Fruit fly (Drosophila melanogaster) whole organism, embryonic: Measurements from ENCODE around the gene CG44303.

Experiments used
- Atf-2 ChIP-seq: fragments of 200-800 bp; sonication (Bioruptor generic); optimal IDR thresholded peaks from 2 replicates; lab custom pipeline; 2016; ENCODE audit warnings: missing biosample characterization, missing genetic modification characterization
- Atf3 ChIP-seq: fragments of 200-800 bp; sonication (Bioruptor generic); optimal IDR thresholded peaks from 3 replicates; lab custom pipeline; 2016; ENCODE audit warnings: missing biosample characterization, missing genetic modification characterization
- BEAF-32 ChIP-seq: fragments of 200-800 bp; sonication (Bioruptor generic); optimal IDR thresholded peaks from 3 replicates; lab custom pipeline; 2017; ENCODE audit warnings: missing biosample characterization, missing genetic modification characterization, mild to moderate bottlenecking, moderate library complexity, missing genetic modification reagents
- C15 ChIP-seq: fragments of 200-800 bp; sonication (Bioruptor generic); IDR thresholded peaks from 3 replicates; pipeline ENCODE4 v1.3.6; 2022; ENCODE audit warnings: missing biosample characterization, missing genetic modification characterization
- CG10147 ChIP-seq: fragments of 200-800 bp; sonication (Bioruptor generic); optimal IDR thresholded peaks from 2 replicates; lab custom pipeline; 2019; ENCODE audit warnings: missing biosample characterization, mild to moderate bottlenecking, missing genetic modification characterization, moderate library complexity
- CG10267 ChIP-seq: fragments of 200-800 bp; sonication (Bioruptor generic); optimal IDR thresholded peaks from 2 replicates; lab custom pipeline; 2018; ENCODE audit warnings: missing biosample characterization, mild to moderate bottlenecking, missing genetic modification characterization, moderate library complexity
- CG10959 ChIP-seq: fragments of 200-800 bp; sonication (Bioruptor generic); IDR thresholded peaks from 2 replicates; pipeline ENCODE4 v1.3.6; 2022; ENCODE audit warnings: missing biosample characterization, missing genetic modification characterization
- CG11560 ChIP-seq: fragments of 200-800 bp; sonication (Bioruptor generic); IDR thresholded peaks from 3 replicates; pipeline ENCODE4 v1.3.6; 2022; ENCODE audit warnings: missing biosample characterization, missing genetic modification characterization
- CG13894 ChIP-seq: fragments of 200-800 bp; sonication (Bioruptor generic); optimal IDR thresholded peaks from 3 replicates; lab custom pipeline; 2018; ENCODE audit warnings: missing biosample characterization, mild to moderate bottlenecking, missing genetic modification characterization, moderate library complexity
- CG14441 ChIP-seq: fragments of 200-800 bp; sonication (Bioruptor generic); IDR thresholded peaks from 2 replicates; pipeline ENCODE4 v1.3.6; 2022; ENCODE audit warnings: missing biosample characterization, missing genetic modification characterization
- CG1647 ChIP-seq: fragments of 200-800 bp; sonication (Bioruptor generic); optimal IDR thresholded peaks from 3 replicates; lab custom pipeline; 2016; ENCODE audit warnings: missing biosample characterization, missing genetic modification characterization
- CG16863 ChIP-seq: fragments of 200-800 bp; sonication (Bioruptor generic); optimal IDR thresholded peaks from 3 replicates; lab custom pipeline; 2016; ENCODE audit warnings: missing biosample characterization, missing genetic modification characterization
- CG17328 ChIP-seq: fragments of 200-800 bp; sonication (Bioruptor generic); IDR thresholded peaks from 2 replicates; pipeline ENCODE4 v1.3.6; 2022; ENCODE audit warnings: missing biosample characterization, missing genetic modification characterization
- CG17359 ChIP-seq: fragments of 200-800 bp; sonication (Bioruptor generic); optimal IDR thresholded peaks from 3 replicates; lab custom pipeline; 2018; ENCODE audit warnings: missing biosample characterization, mild to moderate bottlenecking, missing genetic modification characterization, moderate library complexity
- CG17361 ChIP-seq: fragments of 200-800 bp; sonication (Bioruptor generic); IDR thresholded peaks from 3 replicates; pipeline ENCODE4 v1.3.6; 2022; ENCODE audit warnings: missing biosample characterization, missing genetic modification characterization
- CG17385 ChIP-seq: fragments of 200-800 bp; sonication (Bioruptor generic); optimal IDR thresholded peaks from 3 replicates; lab custom pipeline; 2018; ENCODE audit warnings: missing biosample characterization, mild to moderate bottlenecking, missing genetic modification characterization
- CG17802 ChIP-seq: fragments of 200-800 bp; sonication (Bioruptor generic); optimal IDR thresholded peaks from 2 replicates; lab custom pipeline; 2018; ENCODE audit warnings: missing biosample characterization, mild to moderate bottlenecking, missing genetic modification characterization, moderate library complexity
- CG17912 ChIP-seq: fragments of 200-800 bp; sonication (Bioruptor generic); optimal IDR thresholded peaks from 2 replicates; lab custom pipeline; 2018; ENCODE audit warnings: missing biosample characterization, mild to moderate bottlenecking, missing genetic modification characterization
- CG18476 ChIP-seq: fragments of 200-800 bp; sonication (Bioruptor generic); optimal IDR thresholded peaks from 2 replicates; lab custom pipeline; 2016; ENCODE audit warnings: missing biosample characterization, mild to moderate bottlenecking, missing genetic modification characterization
- CG31388 ChIP-seq: fragments of 200-800 bp; sonication (Bioruptor generic); optimal IDR thresholded peaks from 2 replicates; lab custom pipeline; 2016; ENCODE audit warnings: missing biosample characterization, missing genetic modification characterization
- CG3407 ChIP-seq: fragments of 200-800 bp; sonication (Bioruptor generic); optimal IDR thresholded peaks from 2 replicates; lab custom pipeline; 2018; ENCODE audit warnings: missing biosample characterization, mild to moderate bottlenecking, missing genetic modification characterization
- CG3995 ChIP-seq: fragments of 200-800 bp; sonication (Bioruptor generic); optimal IDR thresholded peaks from 3 replicates; lab custom pipeline; 2016; ENCODE audit warnings: missing biosample characterization, missing genetic modification characterization
- CG4854 ChIP-seq: fragments of 200-800 bp; sonication (Bioruptor generic); optimal IDR thresholded peaks from 2 replicates; lab custom pipeline; 2016; ENCODE audit warnings: missing biosample characterization, missing genetic modification characterization, inconsistent platforms
- CG5953 ChIP-seq: fragments of 200-800 bp; sonication (Bioruptor generic); IDR thresholded peaks from 2 replicates; pipeline ENCODE4 v1.3.6; 2022; ENCODE audit warnings: missing biosample characterization, missing genetic modification characterization
- CTCF ChIP-seq: fragments of 200-800 bp; sonication (Bioruptor generic); optimal IDR thresholded peaks from 2 replicates; lab custom pipeline; 2017; ENCODE audit warnings: missing biosample characterization, mild to moderate bottlenecking, missing genetic modification characterization, moderate library complexity
- Dip3 ChIP-seq: fragments of 200-800 bp; sonication (Bioruptor generic); optimal IDR thresholded peaks from 3 replicates; lab custom pipeline; 2016; ENCODE audit warnings: missing biosample characterization, missing genetic modification characterization
- Ets65A ChIP-seq: fragments of 200-800 bp; sonication (Bioruptor generic); peaks from one replicate; lab custom pipeline; 2016; ENCODE audit warnings: missing biosample characterization, missing genetic modification characterization
- Ets97D ChIP-seq: fragments of 200-800 bp; sonication (Bioruptor generic); optimal IDR thresholded peaks from 3 replicates; lab custom pipeline; 2016; ENCODE audit warnings: missing biosample characterization, missing genetic modification characterization
- HmgZ ChIP-seq: fragments of 200-800 bp; sonication (Bioruptor generic); optimal IDR thresholded peaks from 2 replicates; lab custom pipeline; 2018; ENCODE audit warnings: missing biosample characterization, mild to moderate bottlenecking, missing genetic modification characterization
- Lhr ChIP-seq: fragments of 200-800 bp; sonication (Bioruptor generic); optimal IDR thresholded peaks from 3 replicates; lab custom pipeline; 2017; ENCODE audit warnings: mild to moderate bottlenecking, missing biosample characterization, missing genetic modification reagents, missing genetic modification characterization
- NC2β ChIP-seq: fragments of 200-800 bp; sonication (Bioruptor generic); optimal IDR thresholded peaks from 2 replicates; lab custom pipeline; 2016; ENCODE audit warnings: missing biosample characterization, missing genetic modification characterization
- Neu2 ChIP-seq: fragments of 200-800 bp; sonication (Bioruptor generic); optimal IDR thresholded peaks from 3 replicates; lab custom pipeline; 2016; ENCODE audit warnings: missing biosample characterization, missing genetic modification characterization, borderline replicate concordance
- Ravus ChIP-seq: fragments of 200-800 bp; sonication (Bioruptor generic); IDR thresholded peaks from 2 replicates; pipeline ENCODE4 v1.3.6; 2022; ENCODE audit warnings: missing biosample characterization, missing genetic modification characterization
- Sox100B ChIP-seq: fragments of 200-800 bp; sonication (Bioruptor generic); optimal IDR thresholded peaks from 3 replicates; lab custom pipeline; 2018; ENCODE audit warnings: missing biosample characterization, mild to moderate bottlenecking, missing genetic modification characterization
- TFAM ChIP-seq: fragments of 200-800 bp; sonication (Bioruptor generic); optimal IDR thresholded peaks from 2 replicates; lab custom pipeline; 2017; ENCODE audit warnings: missing biosample characterization, missing genetic modification characterization, inconsistent platforms
- aop ChIP-seq: fragments of 200-800 bp; sonication (Bioruptor generic); IDR thresholded peaks from 2 replicates; pipeline ENCODE4 v1.3.6; 2022; ENCODE audit warnings: missing biosample characterization, missing genetic modification characterization
- ara ChIP-seq: fragments of 200-800 bp; sonication (Bioruptor generic); IDR thresholded peaks from 2 replicates; pipeline ENCODE4 v1.3.6; 2022; ENCODE audit warnings: missing biosample characterization, missing genetic modification characterization
- caup ChIP-seq: fragments of 200-800 bp; sonication (Bioruptor generic); optimal IDR thresholded peaks from 3 replicates; lab custom pipeline; 2017; ENCODE audit warnings: missing biosample characterization, mild to moderate bottlenecking, missing genetic modification characterization, moderate library complexity; ENCODE audit not compliant: severe bottlenecking
- chn ChIP-seq: fragments of 200-800 bp; sonication (Bioruptor generic); optimal IDR thresholded peaks from 2 replicates; lab custom pipeline; 2016; ENCODE audit warnings: missing biosample characterization, missing genetic modification characterization
- crol ChIP-seq: fragments of 200-800 bp; sonication (Bioruptor generic); IDR thresholded peaks from 2 replicates; pipeline ENCODE4 v1.3.6; 2022; ENCODE audit warnings: missing biosample characterization, missing genetic modification characterization
- dmrt99B ChIP-seq: fragments of 200-800 bp; sonication (Bioruptor generic); optimal IDR thresholded peaks from 2 replicates; lab custom pipeline; 2018; ENCODE audit warnings: missing biosample characterization, mild to moderate bottlenecking, missing genetic modification characterization, moderate library complexity
- emc ChIP-seq: fragments of 200-800 bp; sonication (Bioruptor generic); optimal IDR thresholded peaks from 2 replicates; lab custom pipeline; 2016; ENCODE audit warnings: missing biosample characterization, missing genetic modification characterization
- fd3F ChIP-seq: fragments of 200-800 bp; sonication (Bioruptor generic); optimal IDR thresholded peaks from 2 replicates; lab custom pipeline; 2018; ENCODE audit warnings: missing biosample characterization, mild to moderate bottlenecking, missing genetic modification characterization, moderate library complexity
- fd64A ChIP-seq: fragments of 200-800 bp; sonication (Bioruptor generic); optimal IDR thresholded peaks from 3 replicates; lab custom pipeline; 2018; ENCODE audit warnings: missing biosample characterization, mild to moderate bottlenecking, missing genetic modification characterization
- ftz-f1 ChIP-seq: fragments of 200-800 bp; sonication (Bioruptor generic); optimal IDR thresholded peaks from 2 replicates; lab custom pipeline; 2016; ENCODE audit warnings: missing biosample characterization, missing genetic modification characterization
- ind ChIP-seq: fragments of 200-800 bp; sonication (Bioruptor generic); optimal IDR thresholded peaks from 3 replicates; lab custom pipeline; 2016; ENCODE audit warnings: missing biosample characterization, missing genetic modification characterization
- lmd ChIP-seq: fragments of 200-800 bp; sonication (Bioruptor generic); IDR thresholded peaks from 2 replicates; pipeline ENCODE4 v1.3.6; 2022; ENCODE audit warnings: missing biosample characterization, missing genetic modification characterization
- sima ChIP-seq: fragments of 200-800 bp; sonication (Bioruptor generic); optimal IDR thresholded peaks from 2 replicates; lab custom pipeline; 2016; ENCODE audit warnings: missing biosample characterization, missing genetic modification characterization
- slbo ChIP-seq: fragments of 200-800 bp; sonication (Bioruptor generic); IDR thresholded peaks from 2 replicates; pipeline ENCODE4 v1.3.6; 2022; ENCODE audit warnings: missing biosample characterization, missing genetic modification characterization
- sug ChIP-seq: fragments of 200-800 bp; optimal IDR thresholded peaks from 2 replicates; lab custom pipeline; 2019; ENCODE audit warnings: missing biosample characterization, mild to moderate bottlenecking, missing genetic modification characterization, moderate library complexity
- tgo ChIP-seq: fragments of 200-800 bp; sonication (Bioruptor generic); IDR thresholded peaks from 3 replicates; pipeline ENCODE4 v1.3.6; 2022; ENCODE audit warnings: missing biosample characterization, missing genetic modification characterization
- twi ChIP-seq: fragments of 200-800 bp; optimal IDR thresholded peaks from 2 replicates; lab custom pipeline; 2019; ENCODE audit warnings: missing biosample characterization, mild to moderate bottlenecking, missing genetic modification characterization, moderate library complexity
- yki ChIP-seq: fragments of >200 bp; optimal IDR thresholded peaks from 3 replicates; lab custom pipeline; 2018

CG44303 gene

dm6 chrX:6696467-6696866, 9.2 kb upstream of the CG44303 start (continued):
- no peak for TF ChIP-seq sima
- TF ChIP-seq CG17328 (GFP tag; lab: Robert Waterston, UW): peak; percentile 62
- peak; percentile 85 for TF ChIP-seq CG14441
- TF ChIP-seq chn: peak; percentile 37
- TF ChIP-seq twi (tag; lab: Kevin White, UChicago): peak; percentile 13
- peak; percentile 67; the same call in 1 of the 3 replicates for TF ChIP-seq tgo (GFP tag; lab: Robert Waterston, UW)
- TF ChIP-seq CG3407 (GFP tag; lab: Kevin White, UChicago): peak; percentile 16
- TF ChIP-seq Lhr (GFP tag; lab: Kevin White, UChicago): no peak
- peak; percentile 39 for TF ChIP-seq CG1647
- peak; percentile 65; the same call in 1 of the 2 replicates for TF ChIP-seq ara (GFP tag; lab: Robert Waterston, UW)
- TF ChIP-seq lmd (GFP tag; lab: Robert Waterston, UW): peak; percentile 58
- no peak for TF ChIP-seq CG10959 (GFP tag; lab: Robert Waterston, UW)
- TF ChIP-seq CG5953: peak; percentile 42; the same call in 1 of the 2 replicates
- TF ChIP-seq Sox100B (GFP tag; lab: Kevin White, UChicago): peak; percentile 63
- no peak for TF ChIP-seq yki (lab: Kevin White, UChicago)
- peak; percentile 79 for TF ChIP-seq CG10147 (GFP tag; lab: Kevin White, UChicago)
- peak; percentile 59 for TF ChIP-seq HmgZ (tag; lab: Kevin White, UChicago)
- peak; percentile 62 for TF ChIP-seq CG16863 (GFP tag; lab: Kevin White, UChicago)
- peak; percentile 10 for TF ChIP-seq Ets97D (GFP tag; lab: Kevin White, UChicago)
- TF ChIP-seq CG17802: no peak
- TF ChIP-seq NC2β (GFP tag; lab: Kevin White, UChicago): peak; percentile 61
- TF ChIP-seq slbo (GFP tag; lab: Robert Waterston, UW): peak; percentile 71
- TF ChIP-seq BEAF-32 (GFP tag; lab: Kevin White, UChicago): no peak
- peak; percentile 42 for TF ChIP-seq Atf-2 (GFP tag; lab: Kevin White, UChicago)
- TF ChIP-seq CG17361 (GFP tag; lab: Robert Waterston, UW): peak; percentile 72
- TF ChIP-seq CG17912 (GFP tag; lab: Kevin White, UChicago): no peak
- no peak for TF ChIP-seq fd64A
- peak; percentile 71 for TF ChIP-seq CG17385 (GFP tag; lab: Kevin White, UChicago)
- TF ChIP-seq CG10267 (tag; lab: Kevin White, UChicago): peak; percentile 50
- TF ChIP-seq CG11560: 0 out of 3 replicates have a peak, but pooled peaks have one; percentile 16
- peak; percentile 41 for TF ChIP-seq fd3F (GFP tag; lab: Kevin White, UChicago)
- no peak for TF ChIP-seq C15 (GFP tag; lab: Robert Waterston, UW)
- TF ChIP-seq CG3995 (GFP tag; lab: Kevin White, UChicago): no peak
- TF ChIP-seq CG13894 (tag; lab: Kevin White, UChicago): peak; percentile 82
- no peak for TF ChIP-seq emc (GFP tag; lab: Kevin White, UChicago)
- TF ChIP-seq dmrt99B: peak; percentile 77
- peak; percentile 35 for TF ChIP-seq Ravus (GFP tag; lab: Robert Waterston, UW)
- no peak for TF ChIP-seq aop
- TF ChIP-seq CTCF (GFP tag; lab: Kevin White, UChicago): peak; percentile 13
- TF ChIP-seq ftz-f1 (GFP tag; lab: Kevin White, UChicago): no peak
- TF ChIP-seq Atf3 (GFP tag; lab: Kevin White, UChicago): peak; percentile 9
- peak; percentile 67 for TF ChIP-seq caup (GFP tag; lab: Kevin White, UChicago)
- peak; percentile 68 for TF ChIP-seq CG18476 (GFP tag; lab: Kevin White, UChicago)
- TF ChIP-seq ind (GFP tag; lab: Kevin White, UChicago): peak; percentile 52
- TF ChIP-seq CG31388: no peak
- TF ChIP-seq CG4854 (GFP tag; lab: Kevin White, UChicago): no peak
- TF ChIP-seq Ets65A: peak; percentile 89
- peak; percentile 37 for TF ChIP-seq Dip3
- 0 out of 2 replicates have a peak, but pooled peaks have one; percentile 17 for TF ChIP-seq crol (GFP tag; lab: Robert Waterston, UW)
- TF ChIP-seq TFAM (GFP tag; lab: Kevin White, UChicago): no peak
- TF ChIP-seq Neu2 (GFP tag; lab: Kevin White, UChicago): no peak
- TF ChIP-seq sug (tag; lab: Kevin White, UChicago): peak; percentile 75
- peak; percentile 62 for TF ChIP-seq CG17359 (tag; lab: Kevin White, UChicago)
